Worm (Caenorhabditis elegans) whole organism, late embryonic: ENCODE measurements around the gene R02F11.1.

ENCODE experiments used
- C08G9.2 ChIP-seq: sonication (generic microtip); optimal IDR thresholded peaks from 2 replicates; lab custom pipeline; 2016; ENCODE audit warnings: mild to moderate bottlenecking, missing genetic modification characterization, moderate library complexity, missing compliant biosample characterization
- C38D4.7 ChIP-seq: fragments of 200-800 bp; sonication (Bioruptor generic); optimal IDR thresholded peaks from 2 replicates; lab custom pipeline; 2018; ENCODE audit warnings: mild to moderate bottlenecking, missing genetic modification characterization, moderate library complexity, missing compliant biosample characterization
- T23F11.4 ChIP-seq: fragments of 200-800 bp; sonication (Bioruptor generic); optimal IDR thresholded peaks from 2 replicates; lab custom pipeline; 2018; ENCODE audit warnings: mild to moderate bottlenecking, missing genetic modification characterization, missing compliant biosample characterization
- ahr-1 ChIP-seq: sonication (generic microtip); optimal IDR thresholded peaks from 2 replicates; lab custom pipeline; 2016; ENCODE audit warnings: missing genetic modification characterization, missing compliant biosample characterization
- ceh-2 ChIP-seq: sonication (generic microtip); optimal IDR thresholded peaks from 2 replicates; lab custom pipeline; 2016; ENCODE audit warnings: missing genotype, missing genetic modification characterization, missing compliant biosample characterization
- ceh-22 ChIP-seq: sonication (generic microtip); optimal IDR thresholded peaks from 2 replicates; lab custom pipeline; 2017; ENCODE audit warnings: missing biosample characterization, missing genetic modification characterization
- ceh-31 ChIP-seq: sonication (generic microtip); optimal IDR thresholded peaks from 2 replicates; lab custom pipeline; 2016; ENCODE audit warnings: missing genetic modification characterization, missing compliant biosample characterization
- ceh-45 ChIP-seq: fragments of 200-800 bp; sonication (Bioruptor generic); IDR thresholded peaks from 2 replicates; pipeline ENCODE4 v1.3.6; 2022; ENCODE audit warnings: missing genetic modification reagents, missing genetic modification characterization, missing compliant biosample characterization
- ceh-9 ChIP-seq: sonication (generic microtip); optimal IDR thresholded peaks from 2 replicates; lab custom pipeline; 2016; ENCODE audit warnings: mild to moderate bottlenecking, missing genetic modification characterization, inconsistent platforms, missing compliant biosample characterization
- dmd-4 ChIP-seq: sonication (generic microtip); optimal IDR thresholded peaks from 2 replicates; lab custom pipeline; 2016; ENCODE audit warnings: borderline replicate concordance, missing genetic modification characterization, missing compliant biosample characterization
- elt-2 ChIP-seq: sonication (generic microtip); optimal IDR thresholded peaks from 2 replicates; lab custom pipeline; 2016; ENCODE audit warnings: missing genetic modification reagents, missing genetic modification characterization, missing compliant biosample characterization
- fax-1 ChIP-seq: sonication (generic microtip); optimal IDR thresholded peaks from 2 replicates; lab custom pipeline; 2016; ENCODE audit warnings: missing genotype, missing genetic modification characterization, missing compliant biosample characterization
- gmeb-2 ChIP-seq: sonication (generic microtip); optimal IDR thresholded peaks from 2 replicates; lab custom pipeline; 2016; ENCODE audit warnings: missing genetic modification characterization, inconsistent platforms, missing compliant biosample characterization
- hlh-13 ChIP-seq: fragments of 200-800 bp; sonication (Bioruptor generic); optimal IDR thresholded peaks from 2 replicates; lab custom pipeline; 2018; ENCODE audit warnings: mild to moderate bottlenecking, missing genetic modification characterization, missing compliant biosample characterization
- hlh-30 ChIP-seq: sonication (generic microtip); optimal IDR thresholded peaks from 2 replicates; lab custom pipeline; 2017; ENCODE audit warnings: antibody characterized with exemption, missing genetic modification characterization, missing compliant biosample characterization; ENCODE audit not compliant: insufficient read depth
- lim-6 ChIP-seq: sonication (generic microtip); optimal IDR thresholded peaks from 2 replicates; lab custom pipeline; 2016; ENCODE audit warnings: missing genetic modification characterization, missing compliant biosample characterization
- lin-11 ChIP-seq: fragments of 200-800 bp; sonication (Bioruptor generic); optimal IDR thresholded peaks from 2 replicates; lab custom pipeline; 2018; ENCODE audit warnings: mild to moderate bottlenecking, missing genetic modification characterization, missing compliant biosample characterization
- madf-2 ChIP-seq: sonication (generic microtip); optimal IDR thresholded peaks from 2 replicates; lab custom pipeline; 2017; ENCODE audit warnings: missing genetic modification characterization, missing compliant biosample characterization
- mec-3 ChIP-seq: sonication (generic microtip); optimal IDR thresholded peaks from 2 replicates; lab custom pipeline; 2016; ENCODE audit warnings: borderline replicate concordance, missing genetic modification characterization, missing compliant biosample characterization
- nfya-1 ChIP-seq: sonication (generic microtip); optimal IDR thresholded peaks from 2 replicates; lab custom pipeline; 2017; ENCODE audit warnings: missing genetic modification characterization, mild to moderate bottlenecking, missing compliant biosample characterization, antibody characterized with exemption, moderate library complexity
- nhr-11 ChIP-seq: fragments of 150-350 bp; optimal IDR thresholded peaks from 2 replicates; lab custom pipeline; 2014; ENCODE audit warnings: missing biosample characterization, missing genetic modification characterization
- odd-2 ChIP-seq: sonication (generic microtip); optimal IDR thresholded peaks from 2 replicates; lab custom pipeline; 2017; ENCODE audit warnings: antibody characterized with exemption, mild to moderate bottlenecking, missing genetic modification characterization, missing compliant biosample characterization
- pag-3 ChIP-seq: sonication (generic microtip); optimal IDR thresholded peaks from 2 replicates; lab custom pipeline; 2016; ENCODE audit warnings: missing compliant biosample characterization, missing genetic modification characterization, borderline replicate concordance
- pax-1 ChIP-seq: fragments of 150-350 bp; optimal IDR thresholded peaks from 2 replicates; lab custom pipeline; 2014; ENCODE audit warnings: missing biosample characterization, missing genetic modification characterization
- pqm-1 ChIP-seq: sonication (generic microtip); optimal IDR thresholded peaks from 2 replicates; lab custom pipeline; 2016; ENCODE audit warnings: missing genetic modification characterization, missing compliant biosample characterization
- ttx-3 ChIP-seq: sonication (generic microtip); optimal IDR thresholded peaks from 2 replicates; lab custom pipeline; 2016; ENCODE audit warnings: missing genetic modification reagents, missing genetic modification characterization, missing compliant biosample characterization
- unc-3 ChIP-seq, 2 experiments: fragments of 200-800 bp in 1 of 2; sonication (Bioruptor generic) in 1 of 2; sonication (generic microtip) in 1 of 2; conservative IDR thresholded peaks in 1 of 2; optimal IDR thresholded peaks in 1 of 2; 2 replicates each; pipeline versions ENCODE4 v1.3.6 to Lab custom; 2016 to 2022; ENCODE audit warnings: missing compliant biosample characterization in 2 of 2, missing genetic modification characterization in 2 of 2, missing genetic modification reagents in 1 of 2
- unc-42 ChIP-seq: sonication (generic microtip); optimal IDR thresholded peaks from 2 replicates; lab custom pipeline; 2016; ENCODE audit warnings: missing genotype, missing genetic modification characterization, missing compliant biosample characterization
- unc-55 ChIP-seq: sonication (generic microtip); optimal IDR thresholded peaks from 2 replicates; lab custom pipeline; 2017; ENCODE audit warnings: missing biosample characterization, missing genetic modification reagents, missing genetic modification characterization
- unc-86 ChIP-seq: sonication (generic microtip); optimal IDR thresholded peaks from 2 replicates; lab custom pipeline; 2016; ENCODE audit warnings: missing genetic modification characterization, missing compliant biosample characterization
- zip-5 ChIP-seq: sonication (generic microtip); optimal IDR thresholded peaks from 2 replicates; lab custom pipeline; 2016; ENCODE audit warnings: missing genetic modification characterization, missing compliant biosample characterization
- ztf-16 ChIP-seq: sonication (generic microtip); optimal IDR thresholded peaks from 2 replicates; lab custom pipeline; 2017; ENCODE audit warnings: missing genetic modification characterization, missing compliant biosample characterization

R02F11.1 gene

DNA sequence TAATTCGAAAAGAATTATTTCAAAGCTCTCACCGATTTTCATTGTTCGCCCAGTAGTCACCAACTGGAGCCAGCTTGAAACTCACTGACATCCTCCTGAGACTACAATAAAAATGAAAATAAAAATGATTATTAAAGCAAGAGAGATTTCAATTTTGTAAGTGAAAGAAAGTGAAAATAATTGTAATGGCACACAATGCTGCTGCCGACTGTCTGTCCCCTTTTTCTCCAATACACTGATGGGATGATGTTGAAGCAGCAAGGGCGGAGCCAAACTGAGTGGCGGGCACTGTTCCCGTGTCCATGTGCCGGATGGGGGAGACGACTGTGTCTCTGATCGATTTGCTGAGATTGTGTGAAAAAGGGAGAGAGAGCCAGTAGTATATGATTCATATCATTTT lies 33.4 kb downstream of the R02F11.1 start, which contains the start of gene C37H5.14:
Gene C37H5.14 (minus strand): TSS at position 101 of the 400 bp plus-strand sequence.
- no peak for TF ChIP-seq ceh-22 (tag; lab: Kevin White, UChicago)
- TF ChIP-seq C08G9.2 = no peak
- no peak for TF ChIP-seq gmeb-2 (tag; lab: Kevin White, UChicago)
- TF ChIP-seq ceh-45 = no peak
- TF ChIP-seq fax-1 (tag; lab: Kevin White, UChicago) = no peak
- no peak for TF ChIP-seq mec-3 (tag; lab: Kevin White, UChicago)
- TF ChIP-seq zip-5 (tag; lab: Kevin White, UChicago) = no peak
- TF ChIP-seq C38D4.7 = no peak
- TF ChIP-seq unc-3 (GFP tag; conservative IDR thresholded peaks at IDR 0.05; lab: Robert Waterston, UW) = no peak
- TF ChIP-seq unc-3 (tag; optimal IDR thresholded peaks at IDR 0.05; lab: Kevin White, UChicago) = no peak
- no peak for TF ChIP-seq ceh-9
- TF ChIP-seq pax-1 = no peak
- TF ChIP-seq ttx-3 (tag; lab: Kevin White, UChicago) = no peak
- no peak for TF ChIP-seq ceh-31 (tag; lab: Kevin White, UChicago)

DNA sequence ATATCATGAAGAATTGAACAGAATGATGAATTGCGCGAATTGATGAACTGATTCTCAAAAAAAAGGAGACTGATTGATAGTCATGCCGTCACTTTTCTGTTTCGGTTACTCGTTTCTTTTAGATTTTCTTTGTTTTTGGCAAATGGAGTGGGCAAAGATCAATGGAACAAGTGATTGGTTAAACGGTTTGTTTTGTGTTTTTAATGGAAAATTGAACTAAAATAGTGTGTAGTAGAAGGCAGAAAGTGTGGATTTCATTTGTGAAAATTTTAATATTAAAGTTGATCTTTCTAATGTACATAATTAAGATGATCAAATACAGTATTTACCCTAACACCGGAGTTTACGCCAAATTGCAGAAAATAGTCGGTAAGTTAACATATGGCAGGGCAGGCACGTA lies 39.0 kb downstream of the R02F11.1 start, which contains the start of gene nas-9:
Gene nas-9 (minus strand): TSS at position 101 of the 400 bp plus-strand sequence.
- TF ChIP-seq unc-42 (tag; lab: Kevin White, UChicago) = no peak
- no peak for TF ChIP-seq ceh-2 (tag; lab: Kevin White, UChicago)
- no peak for TF ChIP-seq hlh-13 (GFP tag; lab: Kevin White, UChicago)
- no peak for TF ChIP-seq lim-6 (tag; lab: Kevin White, UChicago)
- TF ChIP-seq ahr-1 (tag; lab: Kevin White, UChicago) = no peak
- TF ChIP-seq T23F11.4 = no peak
- TF ChIP-seq unc-86 (tag; lab: Kevin White, UChicago) = no peak
- no peak for TF ChIP-seq pax-1
- TF ChIP-seq lin-11 (tag; lab: Kevin White, UChicago) = no peak

DNA sequence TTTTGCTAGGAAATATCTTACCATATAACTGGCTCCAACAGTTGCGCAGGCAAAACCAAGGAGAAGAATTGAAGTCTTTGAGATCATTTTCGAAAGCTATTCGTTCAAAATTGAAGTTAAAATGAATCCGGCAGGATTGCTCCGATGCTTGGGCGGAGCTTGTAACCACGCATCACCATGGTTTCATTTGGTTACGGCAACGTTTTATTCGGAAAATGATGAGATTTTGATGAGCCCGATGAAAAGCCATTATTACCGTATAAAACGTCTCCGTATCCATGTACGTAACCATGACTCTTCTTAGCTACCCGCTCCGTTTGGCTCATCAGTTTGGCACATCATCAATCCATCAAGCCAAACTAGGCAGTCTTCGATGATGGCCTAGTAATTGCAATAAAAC lies 40.3 kb downstream of the R02F11.1 start, which contains the start of gene cwp-1:
Gene cwp-1 (minus strand): TSS at position 101 of the 400 bp plus-strand sequence.
- TF ChIP-seq madf-2 (tag; lab: Kevin White, UChicago) (no peak), odd-2 (tag; lab: Kevin White, UChicago) (no peak), nhr-11 (tag; lab: Kevin White, UChicago) (no peak), pag-3 (tag; lab: Kevin White, UChicago) (no peak), pax-1 (no peak), nfya-1 (tag; lab: Kevin White, UChicago) (no peak), elt-2 (no peak), ceh-2 (tag; lab: Kevin White, UChicago) (no peak), unc-42 (tag; lab: Kevin White, UChicago) (no peak), dmd-4 (tag; lab: Kevin White, UChicago) (no peak)

DNA sequence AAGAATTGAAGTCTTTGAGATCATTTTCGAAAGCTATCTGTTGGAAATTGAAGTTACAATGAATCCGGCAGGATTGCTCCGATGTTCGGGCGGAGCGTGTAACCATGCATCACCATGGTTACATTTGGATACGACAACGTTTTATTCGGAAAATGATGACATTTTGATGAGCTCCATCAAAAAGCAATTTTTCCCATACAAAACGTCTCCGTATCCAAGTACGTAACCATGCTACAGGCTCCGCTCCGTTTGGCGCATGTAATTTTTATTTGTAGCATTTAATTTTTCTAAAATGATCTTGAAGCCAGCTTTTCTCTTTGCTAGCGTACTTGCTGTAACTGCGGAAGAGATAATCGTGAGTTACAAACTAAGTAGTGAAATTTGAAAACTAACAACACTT lies 41.6 kb downstream of the R02F11.1 start, which contains the start of the genes cwp-2 and cwp-3:
Gene cwp-2 (minus strand): TSS at position 101 of the 400 bp plus-strand sequence.
Gene cwp-3 (plus strand): TSS at position 293 of the 400 bp plus-strand sequence.
- no peak for TF ChIP-seq ceh-22 (tag; lab: Kevin White, UChicago)
- TF ChIP-seq ztf-16 (tag; lab: Kevin White, UChicago) = no peak

DNA sequence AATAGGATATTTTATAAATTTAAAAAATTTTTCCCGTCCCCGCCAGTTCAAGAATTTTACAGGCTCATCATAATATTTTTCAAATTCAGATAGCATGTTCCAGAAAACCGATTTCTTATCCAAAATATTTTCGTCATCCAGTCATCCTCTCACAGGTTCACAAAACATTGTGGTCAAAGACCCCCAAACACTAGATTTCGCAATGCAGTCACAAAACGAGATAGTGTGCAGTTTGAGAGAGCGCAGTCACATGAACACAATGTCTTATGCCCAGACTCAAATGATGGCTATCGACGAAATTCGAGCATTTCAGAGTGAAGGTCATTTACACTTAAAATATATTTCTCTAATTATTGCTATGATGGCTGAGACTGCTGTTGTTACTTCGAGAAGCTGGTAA lies 43.7 kb downstream of the R02F11.1 start, which contains the start of gene abhd-5.2:
Gene abhd-5.2 (plus strand): TSS at position 95 of the 400 bp plus-strand sequence.
- peak; percentile 89 for TF ChIP-seq hlh-30 (tag; lab: Kevin White, UChicago)
- TF ChIP-seq pqm-1 (tag; lab: Kevin White, UChicago) = no peak
- TF ChIP-seq unc-55 (GFP tag; lab: Kevin White, UChicago) = peak; percentile 51
